Fruit fly (Drosophila melanogaster): ENCODE data around the gene CG5793.

Gene CG5793

dm6 chr3R:21094292-21094691 is 33.1 kb upstream of the CG5793 start:
- no peak for TF ChIP-seq net (GFP tag; optimal IDR thresholded peaks at IDR 0.05)
- no peak for TF ChIP-seq CG31627 (GFP tag; optimal IDR thresholded peaks at IDR 0.05)
- TF ChIP-seq CG9139 (GFP tag; optimal IDR thresholded peaks at IDR 0.05): no peak
- TF ChIP-seq Blimp-1 (GFP tag; optimal IDR thresholded peaks at IDR 0.05): peak; percentile 92

- no peak for TF ChIP-seq CG3032 (tag; optimal IDR thresholded peaks at IDR 0.05)
- no peak for TF ChIP-seq CG9139 (GFP tag; optimal IDR thresholded peaks at IDR 0.05)
- no peak for TF ChIP-seq net (GFP tag; optimal IDR thresholded peaks at IDR 0.05)
- TF ChIP-seq CG15336 (GFP tag; IDR thresholded peaks at IDR 0.05): peak; percentile 39; the same call in 1 of the 2 replicates
- TF ChIP-seq fd85E (GFP tag; optimal IDR thresholded peaks at IDR 0.05): no peak
- TF ChIP-seq spab (GFP tag; optimal IDR thresholded peaks at IDR 0.05): no peak
- no peak for TF ChIP-seq CG7368 (GFP tag; optimal IDR thresholded peaks at IDR 0.05)
- TF ChIP-seq Eip75B (GFP tag; optimal IDR thresholded peaks at IDR 0.05): no peak
- no peak for TF ChIP-seq CG8119 (GFP tag; IDR thresholded peaks at IDR 0.05)
- no peak for TF ChIP-seq fd59A (GFP tag; optimal IDR thresholded peaks at IDR 0.05)
- no peak for TF ChIP-seq CG1621 (tag; optimal IDR thresholded peaks at IDR 0.05)
- peak in 1 of 2 experiments; percentile 28 for TF ChIP-seq ss (GFP tag; optimal IDR thresholded peaks at IDR 0.05)
- no peak for TF ChIP-seq lz (GFP tag; optimal IDR thresholded peaks at IDR 0.05)
- TF ChIP-seq CG6792 (GFP tag; optimal IDR thresholded peaks at IDR 0.05): no peak
- no peak for TF ChIP-seq CG16779 (tag; optimal IDR thresholded peaks at IDR 0.05)
- no peak for TF ChIP-seq pdm3 (GFP tag; optimal IDR thresholded peaks at IDR 0.05)
- peak; percentile 2 for TF ChIP-seq Eip78C (GFP tag)
- peak; percentile 28 for TF ChIP-seq Blimp-1 (GFP tag; optimal IDR thresholded peaks at IDR 0.05)
- peak; percentile 29 for TF ChIP-seq CG6854 (GFP tag; optimal IDR thresholded peaks at IDR 0.05)
Observed at dm6 chr3R:21096532-21097143, 30.7 kb upstream of the CG5793 start.

DNA sequence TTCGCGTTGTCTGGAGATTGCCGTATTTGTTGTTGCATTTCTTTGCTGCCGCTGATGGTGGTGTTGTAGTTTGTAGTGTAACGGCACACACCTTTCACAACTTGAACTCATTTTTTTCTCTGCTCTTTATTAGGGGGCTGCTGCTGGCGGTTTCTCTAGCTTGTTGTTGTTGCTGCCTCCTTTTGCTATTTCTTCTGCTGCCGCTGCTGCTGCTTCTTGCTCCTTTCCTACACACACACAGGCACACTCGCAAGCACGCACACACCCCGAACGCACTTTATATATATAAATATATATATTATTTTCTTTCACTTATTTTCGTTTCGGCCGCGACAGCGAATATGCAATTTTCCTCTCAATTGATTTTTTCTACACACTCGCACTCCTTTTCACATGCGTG is 30.2 kb upstream of the CG5793 start:
- no peak for TF ChIP-seq CG10631 (GFP tag; optimal IDR thresholded peaks at IDR 0.05)
- TF ChIP-seq OdsH (GFP tag; optimal IDR thresholded peaks at IDR 0.05): no peak
- TF ChIP-seq svp (GFP tag): no peak
- no peak for TF ChIP-seq Smox (GFP tag; optimal IDR thresholded peaks at IDR 0.05)
- no peak for TF ChIP-seq spab (GFP tag; optimal IDR thresholded peaks at IDR 0.05)
- no peak for TF ChIP-seq CG15336 (GFP tag; IDR thresholded peaks at IDR 0.05)
- TF ChIP-seq Sox14 (GFP tag; optimal IDR thresholded peaks at IDR 0.05): no peak
- no peak for TF ChIP-seq Met (GFP tag; optimal IDR thresholded peaks at IDR 0.05)
- TF ChIP-seq lz (GFP tag; optimal IDR thresholded peaks at IDR 0.05): no peak
- no peak for TF ChIP-seq CG11294 (GFP tag; IDR thresholded peaks at IDR 0.05)

DNA sequence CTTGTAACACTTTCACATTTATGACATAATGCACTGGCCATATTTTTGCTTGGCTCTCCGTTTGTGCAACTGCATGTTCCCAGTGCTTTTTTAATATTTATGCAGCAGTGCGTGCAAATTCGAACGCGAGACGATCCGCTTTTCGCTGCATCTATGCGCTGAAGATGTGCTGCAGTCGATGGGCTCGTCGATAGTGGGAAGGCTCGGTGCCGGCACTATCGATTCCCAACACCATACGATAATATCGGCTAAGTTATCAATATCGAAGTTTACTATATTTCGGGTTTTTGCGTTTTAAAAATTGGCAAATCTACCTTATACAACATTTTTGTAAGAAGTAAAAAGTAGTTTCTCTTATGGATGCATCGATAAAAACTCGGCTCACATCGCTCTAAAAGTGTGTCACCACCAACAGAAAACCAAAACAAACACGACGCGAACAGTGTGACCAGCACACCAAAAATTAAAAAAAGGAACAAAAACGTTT is 29.7 kb upstream of the CG5793 start, which contains the start of gene RhoGAP93B:
TSS of gene RhoGAP93B (minus strand) at position 197 of the 487 bp plus-strand sequence.
- TF ChIP-seq achi (GFP tag; optimal IDR thresholded peaks at IDR 0.05) (no peak), cyc (GFP tag; optimal IDR thresholded peaks at IDR 0.05) (peak; percentile 77), ss (GFP tag; optimal IDR thresholded peaks at IDR 0.05) (peak in 1 of 2 experiments; percentile 71), Sox14 (GFP tag; optimal IDR thresholded peaks at IDR 0.05) (peak; percentile 88), Ets96B (tag; optimal IDR thresholded peaks at IDR 0.05) (peak; percentile 82), CG10631 (GFP tag; optimal IDR thresholded peaks at IDR 0.05) (peak; percentile 86), CG6854 (GFP tag; optimal IDR thresholded peaks at IDR 0.05) (peak; percentile 34), CG6808 (GFP tag; optimal IDR thresholded peaks at IDR 0.05) (peak; percentile 78), Hr4 (GFP tag; optimal IDR thresholded peaks at IDR 0.05) (peak; percentile 90), CG3919 (GFP tag; optimal IDR thresholded peaks at IDR 0.05) (peak; percentile 74), Ets21C (GFP tag; optimal IDR thresholded peaks at IDR 0.05) (peak; percentile 69), Eip93F (GFP tag; optimal IDR thresholded peaks at IDR 0.05) (no peak), esn (GFP tag; optimal IDR thresholded peaks at IDR 0.05) (peak; percentile 90), CG8119 (GFP tag; IDR thresholded peaks at IDR 0.05) (peak; percentile 84), fd85E (GFP tag; optimal IDR thresholded peaks at IDR 0.05) (no peak), acj6 (GFP tag; optimal IDR thresholded peaks at IDR 0.05) (peak; percentile 68), Blimp-1 (GFP tag; optimal IDR thresholded peaks at IDR 0.05) (no peak), salr (GFP tag; optimal IDR thresholded peaks at IDR 0.05) (peak; percentile 49 to 56), dsx (GFP tag; optimal IDR thresholded peaks at IDR 0.05; ENCODE audit: poor library complexity, severe bottlenecking) (peak; percentile 69), CG16779 (tag; optimal IDR thresholded peaks at IDR 0.05) (peak; percentile 58), Eip78C (GFP tag) (peak; percentile 88), Lpt (GFP tag; optimal IDR thresholded peaks at IDR 0.05) (no peak), Hr39 (GFP tag; optimal IDR thresholded peaks at IDR 0.05) (peak; percentile 82), eg (GFP tag; IDR thresholded peaks at IDR 0.05) (peak; percentile 88), CG10669 (GFP tag; optimal IDR thresholded peaks at IDR 0.05) (peak; percentile 70), CG4318 (GFP tag; optimal IDR thresholded peaks at IDR 0.05) (no peak)

Measured in whole organism, prepupa.